Fruit fly (Drosophila melanogaster) whole organism, larva: ENCODE data around the gene ple.

ENCODE experiments used
- noc ChIP-seq: fragments of 200-800 bp; sonication (Bioruptor generic); optimal IDR thresholded peaks from 3 replicates; lab custom pipeline; 2019; ENCODE audit warnings: missing biosample characterization, mild to moderate bottlenecking, missing genetic modification characterization, moderate library complexity

Gene ple

dm6 chr3L:6719392-6719889, at the start of gene ple:
Gene ple, minus strand, starts transcription at chr3L:6719525.
- no peak for TF ChIP-seq noc (tag; lab: Kevin White, UChicago)

dm6 chr3L:6767153-6767552, 47.8 kb upstream of the ple start:
- no peak for TF ChIP-seq noc (tag; lab: Kevin White, UChicago)

dm6 chr3L:6764535-6765187, 45.3 kb upstream of the ple start:
- TF ChIP-seq noc (tag; lab: Kevin White, UChicago), result no peak

dm6 chr3L:6763836-6764235, 44.5 kb upstream of the ple start:
- TF ChIP-seq noc (tag; lab: Kevin White, UChicago), result no peak

- TF ChIP-seq noc (tag; lab: Kevin White, UChicago), result no peak
These were observed 43.8 kb upstream of the ple start, which contains the start of gene Rsph3 for dm6 chr3L:6763146-6763545. Gene Rsph3, minus strand, starts transcription at chr3L:6763246.

- no peak for TF ChIP-seq noc (tag; lab: Kevin White, UChicago)
These were observed 36.9 kb upstream of the ple start, which contains the start of gene Ist1 for dm6 chr3L:6756197-6756736. Gene Ist1, minus strand, starts transcription at chr3L:6756497.

- TF ChIP-seq noc (tag; lab: Kevin White, UChicago), result peak; percentile 40
These were observed 33.2 kb upstream of the ple start, which contains the start of the genes velo and Sbds for dm6 chr3L:6752278-6753096. Gene velo, minus strand, starts transcription at chr3L:6752752. Gene Sbds, plus strand, starts transcription at chr3L:6752913.

- TF ChIP-seq noc (tag; lab: Kevin White, UChicago), result no peak
These were observed 31.5 kb upstream of the ple start for dm6 chr3L:6750835-6751234.

- peak; percentile 16 for TF ChIP-seq noc (tag; lab: Kevin White, UChicago)
These were observed 27.8 kb upstream of the ple start for dm6 chr3L:6747127-6747526.

dm6 chr3L:6743346-6744165, 24.2 kb upstream of the ple start:
- TF ChIP-seq noc (tag; lab: Kevin White, UChicago), result no peak

dm6 chr3L:6742974-6743345, 23.6 kb upstream of the ple start, which contains the start of gene dikar:
Gene dikar, minus strand, starts transcription at chr3L:6743164.
- TF ChIP-seq noc (tag; lab: Kevin White, UChicago), result no peak

- no peak for TF ChIP-seq noc (tag; lab: Kevin White, UChicago)
These were observed 22.9 kb upstream of the ple start for dm6 chr3L:6742110-6742718.

- no peak for TF ChIP-seq noc (tag; lab: Kevin White, UChicago)
These were observed 11.8 kb upstream of the ple start for dm6 chr3L:6731077-6731476.

dm6 chr3L:6724511-6724910, 5.2 kb upstream of the ple start:
- TF ChIP-seq noc (tag; lab: Kevin White, UChicago), result no peak

dm6 chr3L:6723338-6723737, 4.0 kb upstream of the ple start:
- TF ChIP-seq noc (tag; lab: Kevin White, UChicago), result no peak
